Fruit fly (Drosophila melanogaster) whole organism, larva: ENCODE results near the gene CG9967.

Source experiments
- noc ChIP-seq: fragments of 200-800 bp; sonication (Bioruptor generic); optimal IDR thresholded peaks from 3 replicates; lab custom pipeline; 2019; ENCODE audit warnings: missing biosample characterization, mild to moderate bottlenecking, missing genetic modification characterization, moderate library complexity

CG9967 gene

dm6 chr2L:2371406-2372111 is 14.4 kb upstream of the CG9967 start, which contains the start of gene CG3597:
TSS of gene CG3597 (minus strand) at chr2L:2371524.
- peak; percentile 46 for TF ChIP-seq noc (tag; lab: Kevin White, UChicago)

- TF ChIP-seq noc (tag; lab: Kevin White, UChicago), result no peak
Observed at dm6 chr2L:2370352-2370751, 13.2 kb upstream of the CG9967 start.

dm6 chr2L:2365655-2366214 is 8.6 kb upstream of the CG9967 start:
- no peak for TF ChIP-seq noc (tag; lab: Kevin White, UChicago)

- no peak for TF ChIP-seq noc (tag; lab: Kevin White, UChicago)
Observed at dm6 chr2L:2365077-2365651, 8.0 kb upstream of the CG9967 start, which contains the start of the genes Rab5 and Axud1. TSS of gene Rab5 (minus strand) at chr2L:2365273. TSS of gene Axud1 (plus strand) at chr2L:2365345.

dm6 chr2L:2364200-2364754 is 7.1 kb upstream of the CG9967 start:
- no peak for TF ChIP-seq noc (tag; lab: Kevin White, UChicago)

dm6 chr2L:2363626-2364147 is 6.5 kb upstream of the CG9967 start:
- TF ChIP-seq noc (tag; lab: Kevin White, UChicago), result peak; percentile 93

dm6 chr2L:2362808-2363394 is 5.7 kb upstream of the CG9967 start:
- no peak for TF ChIP-seq noc (tag; lab: Kevin White, UChicago)

- TF ChIP-seq noc (tag; lab: Kevin White, UChicago), result no peak
Observed at dm6 chr2L:2361893-2362807, 5.0 kb upstream of the CG9967 start.

- no peak for TF ChIP-seq noc (tag; lab: Kevin White, UChicago)
Observed at dm6 chr2L:2348479-2348878, 8.7 kb downstream of the CG9967 start.

- TF ChIP-seq noc (tag; lab: Kevin White, UChicago), result no peak
Observed at dm6 chr2L:2314165-2314564, 43.0 kb downstream of the CG9967 start.

dm6 chr2L:2311449-2311848 is 45.7 kb downstream of the CG9967 start, which contains the start of gene eys:
TSS of gene eys (plus strand) at chr2L:2311680.
- TF ChIP-seq noc (tag; lab: Kevin White, UChicago), result no peak

dm6 chr2L:2307648-2308047 is 49.5 kb downstream of the CG9967 start, which contains the start of gene CG16995:
TSS of gene CG16995 (plus strand) at chr2L:2307948.
- TF ChIP-seq noc (tag; lab: Kevin White, UChicago), result no peak

dm6 chr2L:2299803-2300202 is 57.4 kb downstream of the CG9967 start, which contains the start of gene CG31949:
TSS of gene CG31949 (plus strand) at chr2L:2300103.
- no peak for TF ChIP-seq noc (tag; lab: Kevin White, UChicago)

- no peak for TF ChIP-seq noc (tag; lab: Kevin White, UChicago)
Observed at dm6 chr2L:2290638-2291037, 66.5 kb downstream of the CG9967 start, which contains the start of gene robl22E. TSS of gene robl22E (minus strand) at chr2L:2290738.
